Fruit fly (Drosophila melanogaster) whole organism, embryonic: ENCODE measurements around the gene CG9130.
A peak's percentile ranks its signal among the peaks of the same experiment; 100 is the strongest.

Experiments used
- Abd-B ChIP-seq: fragments of 200-800 bp; sonication (Bioruptor generic); optimal IDR thresholded peaks from 2 replicates; lab custom pipeline; 2018; ENCODE audit warnings: missing biosample characterization, mild to moderate bottlenecking, missing genetic modification characterization, moderate library complexity
- Antp ChIP-seq: fragments of 200-800 bp; sonication (Bioruptor generic); optimal IDR thresholded peaks from 3 replicates; lab custom pipeline; 2016; ENCODE audit warnings: missing biosample characterization, missing genetic modification characterization
- CG1024 ChIP-seq: fragments of 200-800 bp; sonication (Bioruptor generic); IDR thresholded peaks from 2 replicates; pipeline ENCODE4 v1.3.6; 2022; ENCODE audit warnings: missing biosample characterization, missing genetic modification characterization
- CG11085 ChIP-seq: fragments of 200-800 bp; sonication (Bioruptor generic); IDR thresholded peaks from 2 replicates; pipeline ENCODE4 v1.3.6; 2022; ENCODE audit warnings: missing biosample characterization, missing genetic modification characterization
- CG12769 ChIP-seq: fragments of 200-800 bp; sonication (Bioruptor generic); optimal IDR thresholded peaks from 2 replicates; lab custom pipeline; 2019; ENCODE audit warnings: missing biosample characterization, mild to moderate bottlenecking, missing genetic modification characterization, moderate library complexity
- CG13775 ChIP-seq: fragments of 200-800 bp; sonication (Bioruptor generic); optimal IDR thresholded peaks from 3 replicates; lab custom pipeline; 2017; ENCODE audit warnings: missing biosample characterization, mild to moderate bottlenecking, missing genetic modification characterization
- CG14441 ChIP-seq: fragments of 200-800 bp; sonication (Bioruptor generic); IDR thresholded peaks from 2 replicates; pipeline ENCODE4 v1.3.6; 2022; ENCODE audit warnings: missing biosample characterization, missing genetic modification characterization
- CG14860 ChIP-seq: fragments of 200-800 bp; sonication (Bioruptor generic); IDR thresholded peaks from 3 replicates; pipeline ENCODE4 v1.3.6; 2022; ENCODE audit warnings: missing biosample characterization, missing genetic modification characterization; ENCODE audit not compliant: partially characterized antibody
- CG15269 ChIP-seq: fragments of 200-800 bp; sonication (Bioruptor generic); optimal IDR thresholded peaks from 2 replicates; lab custom pipeline; 2018; ENCODE audit warnings: missing biosample characterization, mild to moderate bottlenecking, missing genetic modification characterization, moderate library complexity
- CG15479 ChIP-seq: fragments of 200-800 bp; sonication (Bioruptor generic); optimal IDR thresholded peaks from 3 replicates; lab custom pipeline; 2019; ENCODE audit warnings: missing biosample characterization, mild to moderate bottlenecking, missing genetic modification characterization, moderate library complexity
- CG17359 ChIP-seq: fragments of 200-800 bp; sonication (Bioruptor generic); optimal IDR thresholded peaks from 3 replicates; lab custom pipeline; 2018; ENCODE audit warnings: missing biosample characterization, mild to moderate bottlenecking, missing genetic modification characterization, moderate library complexity
- CG17612 ChIP-seq: fragments of 200-800 bp; sonication (Bioruptor generic); IDR thresholded peaks from 2 replicates; pipeline ENCODE4 v1.3.6; 2022; ENCODE audit warnings: missing biosample characterization, missing genetic modification characterization
- CG17829 ChIP-seq: fragments of 200-800 bp; optimal IDR thresholded peaks from 2 replicates; lab custom pipeline; 2019; ENCODE audit warnings: missing biosample characterization, mild to moderate bottlenecking, missing genetic modification characterization, moderate library complexity
- CG18262 ChIP-seq: fragments of 200-800 bp; optimal IDR thresholded peaks from 3 replicates; lab custom pipeline; 2019; ENCODE audit warnings: missing biosample characterization, mild to moderate bottlenecking, missing genetic modification characterization, moderate library complexity
- CG1832 ChIP-seq: fragments of 200-800 bp; sonication (Bioruptor generic); optimal IDR thresholded peaks from 2 replicates; lab custom pipeline; 2017; ENCODE audit warnings: missing biosample characterization, mild to moderate bottlenecking, missing genetic modification characterization, inconsistent platforms
- CG18476 ChIP-seq: fragments of 200-800 bp; sonication (Bioruptor generic); optimal IDR thresholded peaks from 2 replicates; lab custom pipeline; 2016; ENCODE audit warnings: missing biosample characterization, mild to moderate bottlenecking, missing genetic modification characterization
- CG33213 ChIP-seq: fragments of 200-800 bp; sonication (Bioruptor generic); optimal IDR thresholded peaks from 3 replicates; lab custom pipeline; 2016; ENCODE audit warnings: missing biosample characterization, missing genetic modification characterization
- CG34224 ChIP-seq: fragments of 200-800 bp; sonication (Bioruptor generic); IDR thresholded peaks from 3 replicates; pipeline ENCODE4 v1.3.6; 2022; ENCODE audit warnings: missing biosample characterization, missing genetic modification characterization; ENCODE audit not compliant: partially characterized antibody
- CG3847 ChIP-seq: fragments of 200-800 bp; sonication (Bioruptor generic); IDR thresholded peaks from 2 replicates; pipeline ENCODE4 v1.3.6; 2022; ENCODE audit warnings: missing biosample characterization, missing genetic modification characterization
- CG6254 ChIP-seq: fragments of 200-800 bp; sonication (Bioruptor generic); optimal IDR thresholded peaks from 3 replicates; lab custom pipeline; 2017; ENCODE audit warnings: mild to moderate bottlenecking, missing biosample characterization, missing genetic modification reagents, missing genetic modification characterization
- CG6683 ChIP-seq: fragments of 200-800 bp; sonication (Bioruptor generic); optimal IDR thresholded peaks from 2 replicates; lab custom pipeline; 2017; ENCODE audit warnings: missing biosample characterization, mild to moderate bottlenecking, missing genetic modification characterization, missing genetic modification reagents
- CG7963 ChIP-seq: fragments of 200-800 bp; sonication (Bioruptor generic); IDR thresholded peaks from 3 replicates; pipeline ENCODE4 v1.3.6; 2022; ENCODE audit warnings: missing biosample characterization, missing genetic modification characterization; ENCODE audit not compliant: partially characterized antibody
- CG8089 ChIP-seq: fragments of 200-800 bp; sonication (Bioruptor generic); optimal IDR thresholded peaks from 3 replicates; lab custom pipeline; 2016; ENCODE audit warnings: missing biosample characterization, missing genetic modification characterization
- CG8359 ChIP-seq: fragments of 200-800 bp; sonication (Bioruptor generic); optimal IDR thresholded peaks from 2 replicates; lab custom pipeline; 2017; ENCODE audit warnings: missing biosample characterization, mild to moderate bottlenecking, missing genetic modification characterization, borderline replicate concordance
- CG8478 ChIP-seq: fragments of >200 bp; optimal IDR thresholded peaks from 2 replicates; lab custom pipeline; 2018
- Dp ChIP-seq: fragments of 200-800 bp; sonication (Bioruptor generic); optimal IDR thresholded peaks from 2 replicates; lab custom pipeline; 2018; ENCODE audit warnings: missing biosample characterization, mild to moderate bottlenecking, missing genetic modification characterization, moderate library complexity
- Ets97D ChIP-seq: fragments of 200-800 bp; sonication (Bioruptor generic); optimal IDR thresholded peaks from 3 replicates; lab custom pipeline; 2016; ENCODE audit warnings: missing biosample characterization, missing genetic modification characterization
- Hmr ChIP-seq: fragments of 200-800 bp; sonication (Bioruptor generic); optimal IDR thresholded peaks from 3 replicates; lab custom pipeline; 2017; ENCODE audit warnings: mild to moderate bottlenecking, missing biosample characterization, missing genetic modification reagents, missing genetic modification characterization
- MBD-R2 ChIP-seq: fragments of 200-800 bp; sonication (Bioruptor generic); IDR thresholded peaks from 2 replicates; pipeline ENCODE4 v1.3.6; 2022; ENCODE audit warnings: missing biosample characterization, missing genetic modification characterization
- Sin3A ChIP-seq: fragments of >200 bp; optimal IDR thresholded peaks from 2 replicates; lab custom pipeline; 2018
- Trl ChIP-seq, 3 experiments: fragments of >200 bp in 2 of 3; fragments of 200-800 bp in 1 of 3; sonication (Bioruptor generic) in 1 of 3; optimal IDR thresholded peaks; 2 replicates in 1 of 3; 3 replicates in 2 of 3; lab custom pipeline; 2016 to 2017; ENCODE audit warnings: missing biosample characterization in 1 of 3, missing genetic modification characterization in 1 of 3
- cad ChIP-seq: fragments of >200 bp; optimal IDR thresholded peaks from 2 replicates; lab custom pipeline; 2017; ENCODE audit warnings: missing biosample characterization, missing genetic modification characterization
- chm ChIP-seq: fragments of 200-800 bp; sonication (Bioruptor generic); IDR thresholded peaks from 2 replicates; pipeline ENCODE4 v1.3.6; 2022; ENCODE audit warnings: missing biosample characterization, missing genetic modification characterization
- chn ChIP-seq: fragments of 200-800 bp; sonication (Bioruptor generic); optimal IDR thresholded peaks from 2 replicates; lab custom pipeline; 2016; ENCODE audit warnings: missing biosample characterization, missing genetic modification characterization
- crc ChIP-seq: fragments of 200-800 bp; sonication (Bioruptor generic); optimal IDR thresholded peaks from 2 replicates; lab custom pipeline; 2016; ENCODE audit warnings: missing biosample characterization, missing genetic modification characterization
- crol ChIP-seq: fragments of 200-800 bp; sonication (Bioruptor generic); IDR thresholded peaks from 2 replicates; pipeline ENCODE4 v1.3.6; 2022; ENCODE audit warnings: missing biosample characterization, missing genetic modification characterization
- da ChIP-seq: fragments of 200-800 bp; sonication (Bioruptor generic); optimal IDR thresholded peaks from 2 replicates; lab custom pipeline; 2016; ENCODE audit warnings: missing biosample characterization, missing genetic modification characterization
- dmrt11E ChIP-seq: fragments of 200-800 bp; sonication (Bioruptor generic); optimal IDR thresholded peaks from 3 replicates; lab custom pipeline; 2018; ENCODE audit warnings: missing biosample characterization, mild to moderate bottlenecking, missing genetic modification characterization, moderate library complexity
- ems ChIP-seq: fragments of 200-800 bp; sonication (Bioruptor generic); optimal IDR thresholded peaks from 3 replicates; lab custom pipeline; 2016; ENCODE audit warnings: missing biosample characterization, missing genetic modification characterization
- fd96Cb ChIP-seq: fragments of 200-800 bp; sonication (Bioruptor generic); optimal IDR thresholded peaks from 2 replicates; lab custom pipeline; 2018; ENCODE audit warnings: missing biosample characterization, mild to moderate bottlenecking, missing genetic modification characterization, moderate library complexity
- gce ChIP-seq: fragments of 200-800 bp; sonication (Bioruptor generic); IDR thresholded peaks from 3 replicates; pipeline ENCODE4 v1.3.6; 2022; ENCODE audit warnings: missing biosample characterization, missing genetic modification characterization
- mam ChIP-seq: fragments of 200-800 bp; sonication (Bioruptor generic); optimal IDR thresholded peaks from 3 replicates; lab custom pipeline; 2016; ENCODE audit warnings: missing biosample characterization, missing genetic modification characterization
- org-1 ChIP-seq: fragments of 200-800 bp; sonication (Bioruptor generic); optimal IDR thresholded peaks from 2 replicates; lab custom pipeline; 2017; ENCODE audit warnings: missing biosample characterization, missing genetic modification characterization
- p53 ChIP-seq: fragments of 200-800 bp; sonication (Bioruptor generic); optimal IDR thresholded peaks from 2 replicates; lab custom pipeline; 2016; ENCODE audit warnings: missing biosample characterization, missing genetic modification characterization
- prd ChIP-seq, 3 experiments: fragments of >200 bp in 2 of 3; fragments of 200-800 bp in 1 of 3; sonication (Bioruptor generic) in 1 of 3; optimal IDR thresholded peaks in 2 of 3; IDR thresholded peaks in 1 of 3; 2 replicates in 2 of 3; 3 replicates in 1 of 3; pipeline versions ENCODE4 v1.3.6 to Lab custom; 2017 to 2022; ENCODE audit warnings: missing biosample characterization in 1 of 3, missing genetic modification characterization in 1 of 3
- so ChIP-seq: fragments of 200-800 bp; sonication (Bioruptor generic); IDR thresholded peaks from 3 replicates; pipeline ENCODE4 v1.3.6; 2022; ENCODE audit warnings: missing biosample characterization, missing genetic modification characterization
- wdn ChIP-seq: fragments of 200-800 bp; sonication (Bioruptor generic); IDR thresholded peaks from 2 replicates; pipeline ENCODE4 v1.3.6; 2022; ENCODE audit warnings: missing biosample characterization, missing genetic modification characterization
- yki ChIP-seq: fragments of >200 bp; optimal IDR thresholded peaks from 3 replicates; lab custom pipeline; 2018
- z ChIP-seq: fragments of 200-800 bp; sonication (Bioruptor generic); IDR thresholded peaks from 3 replicates; pipeline ENCODE4 v1.3.6; 2022; ENCODE audit warnings: missing biosample characterization, missing genetic modification characterization
- zfh2 ChIP-seq: fragments of 200-800 bp; sonication (Bioruptor generic); optimal IDR thresholded peaks from 2 replicates; lab custom pipeline; 2016; ENCODE audit warnings: missing biosample characterization, missing genetic modification characterization

CG9130 gene

DNA sequence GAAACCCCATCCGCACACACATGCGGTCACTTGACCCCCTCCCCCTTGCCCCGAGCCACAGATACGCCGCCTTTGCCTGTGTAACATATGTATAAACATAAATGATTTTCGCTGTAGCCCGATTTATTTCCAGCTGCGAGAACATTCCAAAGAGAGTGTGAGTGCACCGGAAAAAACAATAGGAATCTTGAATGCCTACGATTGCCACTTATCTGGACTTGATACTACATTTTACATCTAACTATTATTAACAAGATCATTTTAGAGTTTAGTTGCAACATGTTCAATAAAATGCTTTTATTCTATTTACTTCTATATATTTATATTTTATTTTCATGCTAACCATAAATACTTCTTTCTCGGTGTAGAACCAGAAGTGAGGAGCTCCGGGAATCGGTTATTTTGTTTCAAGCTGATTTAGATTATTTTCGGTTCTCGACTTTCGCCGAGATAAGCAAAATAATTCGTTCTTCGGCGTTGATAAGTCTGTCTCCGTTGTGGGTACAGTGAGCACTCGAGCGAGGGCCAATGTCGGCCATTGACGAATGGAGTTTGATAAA, 48.3 kb downstream of the CG9130 start (continued):
- TF ChIP-seq wdn (GFP tag; lab: Robert Waterston, UW) (peak; percentile 67), CG11085 (no peak), CG1024 (GFP tag; lab: Robert Waterston, UW) (0 out of 2 replicates have a peak, but pooled peaks have one; percentile 16), CG8478 (lab: Kevin White, UChicago) (no peak), MBD-R2 (0 out of 2 replicates have a peak, but pooled peaks have one; percentile 46), chn (GFP tag; lab: Kevin White, UChicago) (peak; percentile 57), gce (peak; percentile 80; the same call in 2 of the 3 replicates), CG15269 (peak; percentile 78), CG34224 (no peak), CG7963 (no peak), crc (no peak), chm (GFP tag; lab: Robert Waterston, UW) (peak; percentile 74; the same call in 1 of the 2 replicates), CG33213 (GFP tag; lab: Kevin White, UChicago) (peak; percentile 8), Dp (no peak), Abd-B (GFP tag; lab: Kevin White, UChicago) (peak; percentile 32), CG14860 (GFP tag; lab: Robert Waterston, UW) (no peak), Ets97D (peak; percentile 19), Sin3A (lab: Kevin White, UChicago) (no peak), CG13775 (GFP tag; lab: Kevin White, UChicago) (peak; percentile 72), da (GFP tag; lab: Kevin White, UChicago) (no peak), CG1832 (GFP tag; lab: Kevin White, UChicago) (no peak), p53 (GFP tag; lab: Kevin White, UChicago) (no peak), CG18476 (GFP tag; lab: Kevin White, UChicago) (peak; percentile 69), cad (GFP tag; lab: Kevin White, UChicago) (no peak), CG17612 (GFP tag; lab: Robert Waterston, UW) (no peak; the same call in 1 of the 2 replicates), prd (optimal IDR thresholded peaks at IDR 0.05; lab: Kevin White, UChicago) (no peak), prd (GFP tag; IDR thresholded peaks at IDR 0.05; lab: Robert Waterston, UW) (peak; percentile 89), CG17829 (tag; lab: Kevin White, UChicago) (peak; percentile 94), CG8359 (GFP tag; lab: Kevin White, UChicago) (peak; percentile 62), mam (GFP tag; lab: Kevin White, UChicago) (peak; percentile 24), yki (lab: Kevin White, UChicago) (no peak), CG14441 (GFP tag; lab: Robert Waterston, UW) (peak; percentile 71), CG15479 (GFP tag; lab: Kevin White, UChicago) (peak; percentile 17), dmrt11E (tag; lab: Kevin White, UChicago) (peak; percentile 90), Antp (GFP tag; lab: Kevin White, UChicago) (no peak), so (no peak; the same call in none of the 3 replicates), CG17359 (tag; lab: Kevin White, UChicago) (peak; percentile 87), Hmr (GFP tag; lab: Kevin White, UChicago) (peak; percentile 79), fd96Cb (tag; lab: Kevin White, UChicago) (peak; percentile 85), CG18262 (peak; percentile 94), CG12769 (tag; lab: Kevin White, UChicago) (peak; percentile 66), Trl (optimal IDR thresholded peaks at IDR 0.05; lab: Kevin White, UChicago) (peak in 1 of 2 experiments; percentile 0), Trl (GFP tag; optimal IDR thresholded peaks at IDR 0.05; lab: Kevin White, UChicago) (peak; percentile 29), z (GFP tag; lab: Robert Waterston, UW) (no peak), CG6683 (peak; percentile 32), crol (GFP tag; lab: Robert Waterston, UW) (peak; percentile 85), org-1 (GFP tag; lab: Kevin White, UChicago) (peak; percentile 75), CG6254 (GFP tag; lab: Kevin White, UChicago) (peak; percentile 79), CG8089 (GFP tag; lab: Kevin White, UChicago) (no peak), ems (GFP tag; lab: Kevin White, UChicago) (no peak), zfh2 (no peak), CG3847 (GFP tag; lab: Robert Waterston, UW) (peak; percentile 68)
